Fruit fly (Drosophila melanogaster): ENCODE measurements around the gene mtrm.

mtrm gene

DNA sequence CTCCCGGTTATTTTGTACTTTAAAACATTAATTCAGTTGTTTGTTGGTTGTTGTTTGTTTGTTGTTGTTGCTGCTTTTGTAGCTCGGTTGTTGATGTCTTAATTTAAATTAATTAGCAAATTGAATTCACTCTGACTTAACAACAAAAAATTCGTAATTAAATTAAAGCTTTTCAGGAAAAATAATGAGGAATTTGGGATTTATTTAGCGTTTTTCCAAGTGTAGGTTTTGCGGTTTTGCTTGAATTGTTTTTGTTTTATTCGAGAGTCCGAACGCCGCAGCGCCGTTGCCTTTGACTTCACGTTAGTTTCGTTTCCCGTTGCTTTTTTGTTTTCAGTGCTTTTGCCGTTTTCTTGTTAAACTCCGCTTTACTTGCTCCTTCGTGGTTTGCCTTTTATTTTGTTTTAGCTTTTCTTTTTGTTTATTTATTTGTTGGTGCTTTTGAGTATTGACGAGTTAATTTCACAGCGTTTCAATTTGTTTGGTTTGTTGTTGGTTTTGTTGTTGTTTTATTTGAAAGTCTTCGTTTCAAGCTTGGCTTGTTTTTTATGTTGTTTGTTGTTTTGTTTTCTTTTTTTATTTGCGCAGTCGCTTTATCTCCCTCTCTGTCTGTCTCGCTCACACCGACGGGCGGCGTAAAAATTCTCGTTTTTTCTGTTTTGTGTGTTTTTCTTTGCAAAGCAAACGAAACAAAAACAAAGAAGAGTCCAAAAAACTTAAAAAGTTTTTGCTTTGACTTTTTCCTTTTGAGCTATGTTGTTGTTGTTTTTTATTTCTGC, 28.1 kb downstream of the mtrm start:
- TF ChIP-seq CG4318 (GFP tag; optimal IDR thresholded peaks at IDR 0.05) (no peak), CG11762 (GFP tag; optimal IDR thresholded peaks at IDR 0.05; ENCODE audit: insufficient read depth) (peak; percentile 24), Hr4 (GFP tag; optimal IDR thresholded peaks at IDR 0.05) (peak; percentile 55), Ets96B (tag; optimal IDR thresholded peaks at IDR 0.05) (peak; percentile 93), CG11294 (GFP tag; IDR thresholded peaks at IDR 0.05) (peak; percentile 59; the same call in 1 of the 2 replicates), topi (GFP tag; optimal IDR thresholded peaks at IDR 0.05) (no peak), dsx (GFP tag; optimal IDR thresholded peaks at IDR 0.05; ENCODE audit: poor library complexity, severe bottlenecking) (peak; percentile 95), CG31627 (GFP tag; optimal IDR thresholded peaks at IDR 0.05) (no peak), CG7368 (GFP tag; optimal IDR thresholded peaks at IDR 0.05) (peak; percentile 78), Met (GFP tag; optimal IDR thresholded peaks at IDR 0.05) (peak; percentile 21), Sox102F (GFP tag; optimal IDR thresholded peaks at IDR 0.05) (peak; percentile 56), Blimp-1 (GFP tag; optimal IDR thresholded peaks at IDR 0.05) (peak; percentile 45), CG3919 (GFP tag; optimal IDR thresholded peaks at IDR 0.05) (peak; percentile 62), Sox15 (GFP tag; optimal IDR thresholded peaks at IDR 0.05) (no peak), CG6854 (GFP tag; optimal IDR thresholded peaks at IDR 0.05) (peak; percentile 94), fd85E (GFP tag; optimal IDR thresholded peaks at IDR 0.05) (no peak), spab (GFP tag; optimal IDR thresholded peaks at IDR 0.05) (peak; percentile 96), CG8632 (GFP tag; optimal IDR thresholded peaks at IDR 0.05) (peak; percentile 53), CG6276 (GFP tag; optimal IDR thresholded peaks at IDR 0.05) (peak; percentile 99), Hr39 (GFP tag; optimal IDR thresholded peaks at IDR 0.05) (no peak), CG3032 (tag; optimal IDR thresholded peaks at IDR 0.05) (peak; percentile 93), CG15336 (GFP tag; IDR thresholded peaks at IDR 0.05) (peak; percentile 91), CG10669 (GFP tag; optimal IDR thresholded peaks at IDR 0.05) (peak; percentile 92), lz (GFP tag; optimal IDR thresholded peaks at IDR 0.05) (no peak), CG9139 (GFP tag; optimal IDR thresholded peaks at IDR 0.05) (peak; percentile 98), Hr38 (GFP tag; optimal IDR thresholded peaks at IDR 0.05) (peak; percentile 16), cyc (GFP tag; optimal IDR thresholded peaks at IDR 0.05) (no peak), fd59A (GFP tag; optimal IDR thresholded peaks at IDR 0.05) (peak; percentile 81), Smox (GFP tag; optimal IDR thresholded peaks at IDR 0.05) (no peak), CG1621 (tag; optimal IDR thresholded peaks at IDR 0.05) (peak; percentile 95), acj6 (GFP tag; optimal IDR thresholded peaks at IDR 0.05) (peak; percentile 13), salr (GFP tag; optimal IDR thresholded peaks at IDR 0.05) (peak; percentile 86 to 89), CG32006 (GFP tag; optimal IDR thresholded peaks at IDR 0.05) (peak; percentile 83), CG6163 (GFP tag; IDR thresholded peaks at IDR 0.05) (peak; percentile 97), CG8319 (GFP tag; optimal IDR thresholded peaks at IDR 0.05) (peak; percentile 29), Eip93F (GFP tag; optimal IDR thresholded peaks at IDR 0.05) (peak; percentile 7), CG6792 (GFP tag; optimal IDR thresholded peaks at IDR 0.05) (no peak), CG11902 (GFP tag; optimal IDR thresholded peaks at IDR 0.05) (no peak), vri (GFP tag; optimal IDR thresholded peaks at IDR 0.05) (no peak), dac (GFP tag; optimal IDR thresholded peaks at IDR 0.05) (peak; percentile 94), CG6808 (GFP tag; optimal IDR thresholded peaks at IDR 0.05) (peak; percentile 98), Lpt (GFP tag; optimal IDR thresholded peaks at IDR 0.05) (peak; percentile 87), svp (GFP tag) (no peak), Eip75B (GFP tag; optimal IDR thresholded peaks at IDR 0.05) (peak; percentile 10), Gug (GFP tag; IDR thresholded peaks at IDR 0.05) (no peak), pdm3 (GFP tag; optimal IDR thresholded peaks at IDR 0.05) (peak; percentile 69), Eip78C (GFP tag) (peak; percentile 83), eg (GFP tag; IDR thresholded peaks at IDR 0.05) (peak; percentile 97), CG16779 (tag; optimal IDR thresholded peaks at IDR 0.05) (peak; percentile 98), achi (GFP tag; optimal IDR thresholded peaks at IDR 0.05) (peak; percentile 51)
